Worm (Caenorhabditis elegans): ENCODE results near the gene scl-11.

scl-11 gene

DNA sequence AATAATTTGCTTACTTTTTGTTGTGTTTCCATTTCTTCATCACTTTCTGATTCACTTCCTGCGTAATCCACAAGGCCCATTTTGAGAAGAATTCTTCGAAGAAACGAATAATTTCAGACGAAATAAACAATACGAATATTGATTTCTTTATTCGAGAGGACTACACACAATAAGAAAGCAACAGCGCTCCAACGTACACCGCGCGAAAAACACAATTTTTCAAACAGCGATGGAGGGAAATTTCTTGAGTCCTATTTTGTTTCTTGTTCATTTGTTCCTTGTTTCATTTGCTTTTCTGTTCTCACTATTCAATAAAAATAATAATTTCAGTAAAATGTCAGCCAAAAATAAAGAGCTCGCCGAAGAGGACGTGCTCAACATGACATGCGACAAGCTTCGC is 42.5 kb downstream of the scl-11 start, which contains the start of the genes prcc-1 and C39E9.12 (continued):
- TF ChIP-seq vab-7 (GFP tag; IDR thresholded peaks at IDR 0.05) (no peak), ZK546.5 (tag; optimal IDR thresholded peaks at IDR 0.05) (no peak), nhr-237 (tag; optimal IDR thresholded peaks at IDR 0.05) (no peak), dmd-9 (GFP tag; IDR thresholded peaks at IDR 0.05) (no peak), nhr-6 (tag; optimal IDR thresholded peaks at IDR 0.05) (peak; percentile 76), lin-29 (GFP tag; IDR thresholded peaks at IDR 0.05) (no peak), arid-1 (GFP tag; conservative IDR thresholded peaks at IDR 0.05) (no peak), lin-15B (tag; optimal IDR thresholded peaks at IDR 0.05) (no peak), hmg-1.1 (GFP tag; IDR thresholded peaks at IDR 0.05) (no peak), saeg-2 (GFP tag; IDR thresholded peaks at IDR 0.05) (no peak), ctbp-1 (GFP tag; IDR thresholded peaks at IDR 0.05) (no peak), dve-1 (tag; optimal IDR thresholded peaks at IDR 0.05; ENCODE audit: insufficient read depth) (peak; percentile 53), ZK337.2 (GFP tag; IDR thresholded peaks at IDR 0.05) (no peak), dmd-6 (GFP tag; IDR thresholded peaks at IDR 0.05) (no peak; the same call in 1 of the 2 replicates), ces-1 (GFP tag; optimal IDR thresholded peaks at IDR 0.05) (no peak), sdz-12 (GFP tag; optimal IDR thresholded peaks at IDR 0.05) (no peak), nhr-28 (tag; optimal IDR thresholded peaks at IDR 0.05) (peak; percentile 60), nhr-102 (tag; optimal IDR thresholded peaks at IDR 0.05) (no peak), php-3 (GFP tag; IDR thresholded peaks at IDR 0.05) (no peak), nhr-11 (tag; optimal IDR thresholded peaks at IDR 0.05) (peak; percentile 68), pha-4 (GFP tag; IDR thresholded peaks at IDR 0.05) (no peak), pha-4 (tag; optimal IDR thresholded peaks at IDR 0.05) (peak; percentile 25), ceh-62 (tag; optimal IDR thresholded peaks at IDR 0.05) (no peak), snpc-4 (tag; optimal IDR thresholded peaks at IDR 0.05) (no peak), egl-27 (tag; optimal IDR thresholded peaks at IDR 0.05) (no peak), dmd-8 (GFP tag; IDR thresholded peaks at IDR 0.05) (no peak), mes-2 (tag; optimal IDR thresholded peaks at IDR 0.05; ENCODE audit: poor library complexity, severe bottlenecking) (peak; percentile 82), mdt-29 (GFP tag; IDR thresholded peaks at IDR 0.05) (no peak), jun-1 (tag; optimal IDR thresholded peaks at IDR 0.05) (no peak), madf-5 (GFP tag; IDR thresholded peaks at IDR 0.05) (no peak), hif-1 (tag; optimal IDR thresholded peaks at IDR 0.05) (no peak), ceh-82 (tag; optimal IDR thresholded peaks at IDR 0.05) (no peak), skn-1 (tag; optimal IDR thresholded peaks at IDR 0.05) (no peak), ceh-32 (tag; optimal IDR thresholded peaks at IDR 0.05; ENCODE audit: poor library complexity) (no peak), unc-62 (GFP tag; optimal IDR thresholded peaks at IDR 0.05 in 1 of 2) (no peak), unc-62 (tag; optimal IDR thresholded peaks at IDR 0.05) (no peak), zip-11 (GFP tag; IDR thresholded peaks at IDR 0.05) (no peak), tra-1 (GFP tag; IDR thresholded peaks at IDR 0.05) (no peak), lin-39 (tag; optimal IDR thresholded peaks at IDR 0.05) (no peak), mxl-2 (GFP tag; conservative IDR thresholded peaks at IDR 0.05) (no peak), pqm-1 (tag; optimal IDR thresholded peaks at IDR 0.05) (no peak), attf-4 (tag; optimal IDR thresholded peaks at IDR 0.05) (no peak), lim-7 (GFP tag; IDR thresholded peaks at IDR 0.05) (no peak), ceh-44 (GFP tag; IDR thresholded peaks at IDR 0.05) (no peak), ama-1 (optimal IDR thresholded peaks at IDR 0.05) (peak; percentile 4), mxl-3 (GFP tag; optimal IDR thresholded peaks at IDR 0.05) (no peak), F37D6.2 (tag; optimal IDR thresholded peaks at IDR 0.05) (no peak), rbr-2 (tag; optimal IDR thresholded peaks at IDR 0.05) (peak; percentile 10), daf-16 (GFP tag; optimal IDR thresholded peaks at IDR 0.05) (no peak), daf-16 (tag; optimal IDR thresholded peaks at IDR 0.05) (peak; percentile 70), set-16 (GFP tag; IDR thresholded peaks at IDR 0.05) (no peak), tag-97 (GFP tag; IDR thresholded peaks at IDR 0.05) (no peak), zag-1 (tag; optimal IDR thresholded peaks at IDR 0.05) (no peak), daf-12 (tag; optimal IDR thresholded peaks at IDR 0.05) (no peak)
